In genomic region chrX:17562585-17562984, dm6 we compare ENCODE assay signal across 1 fruit fly cellular context.
A peak's percentile ranks its signal among the peaks of the same experiment; 100 is the strongest.
TF ChIP-seq lines count a peak whose summit lies in the region.

No protein-coding gene starts in this region.

TF ChIP-seq in whole organism, prepupa, 60 proteins besides CTCF, POLR2A, EP300 and RAD21 (continued from another document):
- TF ChIP-seq Blimp-1 (GFP tag; optimal IDR thresholded peaks at IDR 0.05; lab: Kevin White, UChicago) (peak; percentile 24), Sox102F (GFP tag; optimal IDR thresholded peaks at IDR 0.05; lab: Kevin White, UChicago) (peak; percentile 47), acj6 (GFP tag; optimal IDR thresholded peaks at IDR 0.05; lab: Kevin White, UChicago) (peak; percentile 74), salr (GFP tag; optimal IDR thresholded peaks at IDR 0.05; lab: Kevin White, UChicago) (peak in 1 of 2 experiments; percentile 15), CG8319 (GFP tag; optimal IDR thresholded peaks at IDR 0.05; lab: Kevin White, UChicago) (peak; percentile 25), Hr38 (GFP tag; optimal IDR thresholded peaks at IDR 0.05; lab: Kevin White, UChicago) (no peak), vri (GFP tag; optimal IDR thresholded peaks at IDR 0.05; lab: Kevin White, UChicago) (peak; percentile 34), Ets21C (GFP tag; optimal IDR thresholded peaks at IDR 0.05; lab: Kevin White, UChicago) (no peak), CG6163 (GFP tag; IDR thresholded peaks at IDR 0.05; lab: Robert Waterston, UW) (peak; percentile 78), Sox15 (GFP tag; optimal IDR thresholded peaks at IDR 0.05; lab: Kevin White, UChicago) (peak; percentile 12), Eip93F (GFP tag; optimal IDR thresholded peaks at IDR 0.05; lab: Kevin White, UChicago) (peak; percentile 61), dac (GFP tag; optimal IDR thresholded peaks at IDR 0.05; lab: Kevin White, UChicago) (no peak), CG8632 (GFP tag; optimal IDR thresholded peaks at IDR 0.05; lab: Kevin White, UChicago) (peak; percentile 76), CG10669 (GFP tag; optimal IDR thresholded peaks at IDR 0.05; lab: Kevin White, UChicago) (peak; percentile 72), topi (GFP tag; optimal IDR thresholded peaks at IDR 0.05; lab: Kevin White, UChicago) (peak; percentile 58), Gug (GFP tag; IDR thresholded peaks at IDR 0.05; lab: Robert Waterston, UW) (peak; percentile 45), svp (GFP tag; lab: Kevin White, UChicago) (peak; percentile 79), CG4318 (GFP tag; optimal IDR thresholded peaks at IDR 0.05; lab: Kevin White, UChicago) (peak; percentile 41), CG32006 (GFP tag; optimal IDR thresholded peaks at IDR 0.05; lab: Kevin White, UChicago) (peak; percentile 70), CG1621 (tag; optimal IDR thresholded peaks at IDR 0.05; lab: Kevin White, UChicago) (peak; percentile 37), CG10631 (GFP tag; optimal IDR thresholded peaks at IDR 0.05; lab: Kevin White, UChicago) (peak; percentile 82), CG6854 (GFP tag; optimal IDR thresholded peaks at IDR 0.05; lab: Kevin White, UChicago) (peak; percentile 29), Met (GFP tag; optimal IDR thresholded peaks at IDR 0.05; lab: Kevin White, UChicago) (peak; percentile 57), cyc (GFP tag; optimal IDR thresholded peaks at IDR 0.05; lab: Kevin White, UChicago) (peak; percentile 25), Lpt (GFP tag; optimal IDR thresholded peaks at IDR 0.05; lab: Kevin White, UChicago) (peak; percentile 65), CG3032 (tag; optimal IDR thresholded peaks at IDR 0.05; lab: Kevin White, UChicago) (peak; percentile 80), CG34406 (GFP tag; optimal IDR thresholded peaks at IDR 0.05; lab: Kevin White, UChicago) (peak; percentile 76), OdsH (GFP tag; optimal IDR thresholded peaks at IDR 0.05; lab: Kevin White, UChicago) (peak; percentile 73), CG8119 (GFP tag; IDR thresholded peaks at IDR 0.05; lab: Robert Waterston, UW) (peak; percentile 82), spab (GFP tag; optimal IDR thresholded peaks at IDR 0.05; lab: Kevin White, UChicago) (peak; percentile 59), CG15336 (GFP tag; IDR thresholded peaks at IDR 0.05; lab: Robert Waterston, UW) (peak; percentile 71), fd59A (GFP tag; optimal IDR thresholded peaks at IDR 0.05; lab: Kevin White, UChicago) (peak; percentile 50), Ets96B (tag; optimal IDR thresholded peaks at IDR 0.05; lab: Kevin White, UChicago) (peak; percentile 82), Eip75B (GFP tag; optimal IDR thresholded peaks at IDR 0.05; lab: Kevin White, UChicago) (peak; percentile 49), ss (GFP tag; optimal IDR thresholded peaks at IDR 0.05; lab: Kevin White, UChicago) (peak; percentile 73 to 75), CG11762 (GFP tag; optimal IDR thresholded peaks at IDR 0.05; lab: Kevin White, UChicago; ENCODE audit: insufficient read depth) (peak; percentile 50)
